Worm (Caenorhabditis elegans): Measurements from ENCODE around the gene Y4C6B.7.
"Not testable (repeated sequence)": the region's sequence is repeated elsewhere in the genome, so short reads cannot be mapped to it uniquely, and the experiment has no call there.

The Y4C6B.7 gene

DNA sequence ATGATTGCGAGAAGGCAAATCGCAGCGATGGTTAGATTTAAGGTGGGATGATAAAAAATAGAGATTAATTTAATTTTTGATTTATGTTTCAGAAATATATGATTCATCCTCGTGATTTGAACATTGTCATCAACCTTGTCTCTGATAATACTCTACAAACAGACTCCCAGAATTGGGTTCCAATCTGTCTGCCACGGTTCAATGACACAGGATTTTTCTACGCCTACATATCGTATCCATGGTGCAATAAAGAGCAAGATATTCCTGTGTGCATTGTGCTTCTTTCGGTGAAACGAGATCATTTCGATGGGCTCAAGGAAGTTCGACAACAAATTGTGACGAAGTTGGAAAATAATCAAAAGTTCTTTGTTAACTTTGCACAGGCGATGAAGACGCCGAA, 14.6 kb upstream of the Y4C6B.7 start:
- TF ChIP-seq T22C8.4 (GFP tag; IDR thresholded peaks at IDR 0.05), result no peak
- TF ChIP-seq ztf-29 (GFP tag; IDR thresholded peaks at IDR 0.05), result no peak
- no peak for TF ChIP-seq ref-1 (GFP tag; conservative IDR thresholded peaks at IDR 0.05)
- no peak for TF ChIP-seq cog-1 (tag; optimal IDR thresholded peaks at IDR 0.05)
- no peak for TF ChIP-seq med-1 (GFP tag; optimal IDR thresholded peaks at IDR 0.05; ENCODE audit: insufficient read depth)
- TF ChIP-seq klf-2 (GFP tag; conservative IDR thresholded peaks at IDR 0.05), result no peak
- TF ChIP-seq flt-1 (GFP tag; IDR thresholded peaks at IDR 0.05), result no peak
- TF ChIP-seq ztf-23 (GFP tag; IDR thresholded peaks at IDR 0.05), result no peak
- TF ChIP-seq tab-1 (GFP tag; IDR thresholded peaks at IDR 0.05), result no peak

DNA sequence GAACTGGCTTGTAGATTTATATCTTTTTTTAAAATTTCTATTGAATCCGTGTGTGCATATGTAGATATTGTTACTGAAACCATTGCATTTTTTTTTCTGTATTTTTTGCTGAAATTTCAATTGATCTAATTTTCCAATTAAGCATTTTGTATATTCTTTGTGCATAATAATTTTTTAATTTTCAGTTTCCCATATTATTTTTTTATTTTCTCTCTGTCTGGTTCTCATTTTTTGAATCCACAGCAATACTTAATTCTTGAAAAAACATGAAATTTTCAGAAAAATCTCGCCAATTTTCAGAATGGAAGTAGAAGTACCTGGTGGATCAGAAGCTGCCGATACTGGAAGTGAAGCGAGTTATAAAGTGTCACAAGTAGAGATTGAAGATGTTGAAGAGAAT, 13.3 kb upstream of the Y4C6B.7 start, which contains the start of gene sand-1:
Gene sand-1 (plus strand): TSS at position 301 of the 400 bp plus-strand sequence.
- TF ChIP-seq ztf-29 (GFP tag; IDR thresholded peaks at IDR 0.05), result no peak
- TF ChIP-seq flt-1 (GFP tag; IDR thresholded peaks at IDR 0.05), result no peak
- no peak for TF ChIP-seq T22C8.4 (GFP tag; IDR thresholded peaks at IDR 0.05)
- TF ChIP-seq ztf-23 (GFP tag; IDR thresholded peaks at IDR 0.05), result no peak
- no peak for TF ChIP-seq cog-1 (tag; optimal IDR thresholded peaks at IDR 0.05)
- TF ChIP-seq klf-2 (GFP tag; conservative IDR thresholded peaks at IDR 0.05), result no peak
- no peak for TF ChIP-seq med-1 (GFP tag; optimal IDR thresholded peaks at IDR 0.05; ENCODE audit: insufficient read depth)

DNA sequence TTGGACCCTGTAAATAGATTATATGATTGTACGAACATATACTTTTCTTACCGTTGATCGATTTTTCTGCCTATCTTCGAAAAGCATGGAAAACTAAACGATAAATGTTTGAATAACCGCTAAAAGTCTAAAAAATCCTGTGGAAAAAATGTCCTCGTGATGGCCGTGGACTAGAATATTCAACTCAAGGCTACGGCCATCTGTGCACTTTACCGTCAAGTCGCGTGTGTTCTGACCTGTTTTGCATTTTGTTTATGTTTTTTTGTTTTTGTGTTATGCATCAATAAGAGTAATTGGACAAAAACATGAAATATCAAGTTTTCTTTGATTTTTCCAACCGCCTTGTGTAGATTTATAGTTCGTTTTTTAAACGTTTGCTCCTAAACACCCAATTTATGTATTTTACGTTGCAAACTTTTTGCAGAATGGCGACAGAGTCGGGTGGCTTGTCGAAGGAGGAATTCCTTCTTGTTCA, 10.9 kb upstream of the Y4C6B.7 start, which contains the start of the genes hda-6 and F41H10.4:
Gene hda-6 (minus strand): TSS at position 172 of the 475 bp plus-strand sequence.
Gene F41H10.4 (plus strand): TSS at position 425 of the 475 bp plus-strand sequence.
- TF ChIP-seq ztf-23 (GFP tag; IDR thresholded peaks at IDR 0.05) (no peak), ref-1 (GFP tag; conservative IDR thresholded peaks at IDR 0.05) (no peak), med-1 (GFP tag; optimal IDR thresholded peaks at IDR 0.05; ENCODE audit: insufficient read depth) (no peak), tab-1 (GFP tag; IDR thresholded peaks at IDR 0.05) (no peak), flt-1 (GFP tag; IDR thresholded peaks at IDR 0.05) (no peak), klf-2 (GFP tag; conservative IDR thresholded peaks at IDR 0.05) (no peak), cog-1 (tag; optimal IDR thresholded peaks at IDR 0.05) (no peak), T22C8.4 (GFP tag; IDR thresholded peaks at IDR 0.05) (no peak), ztf-29 (GFP tag; IDR thresholded peaks at IDR 0.05) (no peak)

DNA sequence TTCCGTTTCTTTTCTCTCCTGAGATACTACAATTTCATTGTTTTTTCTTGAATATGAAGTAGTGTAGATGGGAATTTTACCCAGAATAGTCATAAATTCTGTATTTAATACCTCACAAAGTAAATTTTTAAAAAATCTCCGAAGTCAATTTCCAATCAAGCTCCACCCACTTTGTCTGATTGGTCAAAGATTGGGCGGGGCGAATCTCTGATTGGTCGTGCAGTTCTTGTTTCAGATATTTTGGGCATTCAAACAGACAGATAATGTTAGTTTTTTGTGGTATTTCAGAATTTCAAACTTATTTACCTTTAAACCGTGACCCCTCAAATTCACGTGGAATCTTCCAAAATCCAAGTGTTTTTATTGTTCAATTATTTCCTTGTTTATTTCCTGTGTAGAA, 7.3 kb upstream of the Y4C6B.7 start, which contains the start of gene F41H10.5:
Gene F41H10.5 (plus strand): TSS at position 375 of the 400 bp plus-strand sequence.
- TF ChIP-seq klf-2 (GFP tag; conservative IDR thresholded peaks at IDR 0.05) (no peak), ztf-29 (GFP tag; IDR thresholded peaks at IDR 0.05) (no peak), flt-1 (GFP tag; IDR thresholded peaks at IDR 0.05) (no peak), cog-1 (tag; optimal IDR thresholded peaks at IDR 0.05) (no peak), ztf-23 (GFP tag; IDR thresholded peaks at IDR 0.05) (no peak), tab-1 (GFP tag; IDR thresholded peaks at IDR 0.05) (no peak), med-1 (GFP tag; optimal IDR thresholded peaks at IDR 0.05; ENCODE audit: insufficient read depth) (no peak), T22C8.4 (GFP tag; IDR thresholded peaks at IDR 0.05) (no peak), ref-1 (GFP tag; conservative IDR thresholded peaks at IDR 0.05) (no peak)

DNA sequence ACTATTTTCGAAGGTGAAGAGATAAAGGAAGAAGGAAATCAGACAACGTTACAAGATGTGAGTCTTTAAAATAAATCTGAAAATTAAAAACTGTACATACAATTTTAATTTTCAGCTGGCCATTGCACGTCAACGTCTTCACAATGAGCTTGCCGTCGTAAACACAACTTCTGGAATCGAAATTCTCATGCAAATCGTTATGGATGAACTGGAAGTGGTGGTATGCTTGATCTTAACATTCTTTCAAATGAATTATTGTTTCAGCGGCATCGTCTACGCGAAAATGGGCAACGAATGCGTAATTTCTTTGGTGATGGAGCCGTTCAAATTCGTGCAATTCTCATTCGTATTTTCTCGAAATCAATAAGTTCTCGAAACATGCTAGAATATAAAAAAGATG, 1.3 kb upstream of the Y4C6B.7 start:
- TF ChIP-seq cog-1 (tag; optimal IDR thresholded peaks at IDR 0.05) (no peak), tab-1 (GFP tag; IDR thresholded peaks at IDR 0.05) (no peak), T22C8.4 (GFP tag; IDR thresholded peaks at IDR 0.05) (no peak)

DNA sequence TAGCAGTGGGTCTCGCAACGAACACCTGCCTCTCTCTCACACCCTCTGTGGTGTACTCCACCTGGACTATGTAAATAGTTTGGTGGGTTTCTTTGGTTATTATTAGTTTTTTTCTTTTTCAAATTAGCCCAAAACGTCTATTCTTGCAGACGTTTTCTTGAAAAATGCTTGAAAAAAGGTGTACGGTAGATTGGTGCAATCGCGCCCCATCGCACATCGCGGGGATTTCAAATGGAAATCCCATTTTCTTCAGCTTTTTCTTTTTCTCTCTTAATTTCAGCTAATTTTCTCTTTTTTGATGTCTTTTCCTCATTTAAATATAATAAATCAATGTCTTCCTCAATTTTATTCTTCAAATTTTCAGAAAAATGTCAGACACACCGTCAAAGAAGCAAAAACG, 860 bp upstream of the Y4C6B.7 start, which contains the start of gene Y4C6B.1:
Gene Y4C6B.1 (plus strand): TSS at position 365 of the 400 bp plus-strand sequence.
- TF ChIP-seq klf-2 (GFP tag; conservative IDR thresholded peaks at IDR 0.05), result no peak
- no peak for TF ChIP-seq cog-1 (tag; optimal IDR thresholded peaks at IDR 0.05)
- no peak for TF ChIP-seq ref-1 (GFP tag; conservative IDR thresholded peaks at IDR 0.05)
- no peak for TF ChIP-seq med-1 (GFP tag; optimal IDR thresholded peaks at IDR 0.05; ENCODE audit: insufficient read depth)

DNA sequence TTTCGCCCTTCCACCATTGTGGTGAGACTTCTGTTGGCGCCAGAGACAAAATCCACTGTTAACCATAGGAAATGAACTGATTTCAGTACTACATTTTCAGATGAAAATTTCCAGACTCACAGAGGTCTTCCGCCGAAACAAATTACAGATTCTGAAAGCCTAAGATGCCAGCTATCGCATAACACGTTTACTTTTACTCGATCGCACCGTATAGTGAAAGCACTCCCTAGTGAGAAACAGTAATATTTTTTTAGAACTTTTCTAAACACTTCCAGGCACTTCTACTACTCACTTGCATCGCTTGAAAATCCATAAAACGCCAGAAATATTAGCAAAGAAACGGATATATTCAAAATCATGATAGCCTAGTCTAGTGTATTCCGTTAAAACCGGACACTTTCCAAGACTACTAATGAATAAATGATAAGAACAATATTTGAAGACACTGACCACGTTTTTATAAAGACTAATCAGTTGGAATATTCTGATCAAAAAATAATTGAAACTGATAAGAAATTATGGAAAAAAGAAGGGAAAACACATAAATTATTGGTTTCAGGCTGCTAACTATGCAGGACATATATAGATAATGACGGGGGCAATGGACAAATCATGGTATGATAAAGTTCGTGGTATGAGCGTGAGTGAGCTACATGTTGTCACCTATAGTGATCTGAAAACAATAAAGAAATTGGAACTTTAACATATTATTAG, 2.6 kb downstream of the Y4C6B.7 start, which contains the start of gene gba-4:
Gene gba-4 (minus strand): TSS at position 418 of the 714 bp plus-strand sequence.
- TF ChIP-seq klf-2 (GFP tag; conservative IDR thresholded peaks at IDR 0.05); ref-1 (GFP tag; conservative IDR thresholded peaks at IDR 0.05); flt-1 (GFP tag; IDR thresholded peaks at IDR 0.05): not testable (repeated sequence)

DNA sequence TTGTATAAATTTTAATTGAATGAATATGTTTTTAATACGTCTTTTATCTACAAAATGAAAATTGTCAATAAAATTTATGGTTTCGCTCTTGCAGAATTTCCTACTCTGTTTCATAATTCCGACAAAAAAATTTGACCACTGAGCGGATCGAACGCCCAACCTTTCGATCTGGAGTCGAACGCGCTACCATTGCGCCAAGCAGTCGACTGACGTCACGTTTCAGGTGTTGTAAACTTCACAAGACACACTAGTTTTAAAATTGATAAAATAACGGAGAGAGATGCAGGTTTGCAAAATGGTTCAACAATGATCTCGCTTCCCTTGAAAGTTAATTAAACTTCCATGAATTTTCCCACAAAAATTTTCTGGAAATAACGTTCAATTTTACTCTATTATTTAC, 9.1 kb downstream of the Y4C6B.7 start:
- TF ChIP-seq med-1 (GFP tag; optimal IDR thresholded peaks at IDR 0.05; ENCODE audit: insufficient read depth) (no peak), cog-1 (tag; optimal IDR thresholded peaks at IDR 0.05) (no peak), T22C8.4 (GFP tag; IDR thresholded peaks at IDR 0.05) (no peak), ztf-23 (GFP tag; IDR thresholded peaks at IDR 0.05) (no peak), flt-1 (GFP tag; IDR thresholded peaks at IDR 0.05) (no peak), klf-2 (GFP tag; conservative IDR thresholded peaks at IDR 0.05) (no peak), ref-1 (GFP tag; conservative IDR thresholded peaks at IDR 0.05) (no peak), tab-1 (GFP tag; IDR thresholded peaks at IDR 0.05) (no peak), ztf-29 (GFP tag; IDR thresholded peaks at IDR 0.05) (no peak)

DNA sequence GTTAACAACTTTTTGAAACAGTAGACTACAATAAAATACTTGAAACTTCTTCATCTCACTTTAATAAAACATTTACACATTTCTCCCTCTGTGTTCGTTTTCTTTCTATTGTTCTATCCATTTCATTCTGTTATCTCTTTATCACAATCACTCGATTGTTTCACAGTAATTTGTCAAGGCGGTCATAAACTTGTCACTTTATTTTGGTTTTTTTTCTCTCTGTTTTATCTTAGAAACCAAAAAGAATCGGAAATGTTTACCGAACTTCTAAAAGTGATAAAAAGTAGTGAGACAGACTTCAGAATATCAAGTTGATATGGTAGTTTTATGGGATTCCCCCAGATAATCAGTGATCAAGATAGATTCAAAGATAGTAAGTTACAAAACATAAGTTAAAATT, 14.0 kb downstream of the Y4C6B.7 start, which contains the start of gene Y4C6B.2:
Gene Y4C6B.2 (plus strand): TSS at position 320 of the 400 bp plus-strand sequence.
- TF ChIP-seq ref-1 (GFP tag; conservative IDR thresholded peaks at IDR 0.05) (no peak), tab-1 (GFP tag; IDR thresholded peaks at IDR 0.05) (no peak), med-1 (GFP tag; optimal IDR thresholded peaks at IDR 0.05; ENCODE audit: insufficient read depth) (no peak)

DNA sequence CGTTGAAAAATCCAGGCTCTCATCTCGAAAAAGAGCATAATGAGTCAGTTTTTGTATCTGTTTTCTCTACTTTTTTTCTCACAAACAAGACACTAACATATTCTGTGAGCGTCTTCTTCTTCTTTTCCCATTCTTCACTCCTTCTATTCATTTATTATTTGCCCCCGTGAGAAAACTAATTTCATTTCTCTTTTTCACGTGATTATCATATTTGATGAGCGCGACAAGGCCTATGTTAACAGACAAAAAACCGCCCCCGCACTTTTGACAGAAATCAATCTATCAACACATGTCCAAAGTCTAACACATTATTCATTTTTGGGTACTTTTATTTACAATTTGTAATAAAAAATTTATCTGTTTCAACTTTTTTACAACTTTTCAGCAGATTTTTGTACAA, 15.6 kb downstream of the Y4C6B.7 start:
- TF ChIP-seq ref-1 (GFP tag; conservative IDR thresholded peaks at IDR 0.05), result no peak
- TF ChIP-seq ztf-23 (GFP tag; IDR thresholded peaks at IDR 0.05), result no peak
- no peak for TF ChIP-seq tab-1 (GFP tag; IDR thresholded peaks at IDR 0.05)
- no peak for TF ChIP-seq T22C8.4 (GFP tag; IDR thresholded peaks at IDR 0.05)
- TF ChIP-seq med-1 (GFP tag; optimal IDR thresholded peaks at IDR 0.05; ENCODE audit: insufficient read depth), result no peak
- TF ChIP-seq flt-1 (GFP tag; IDR thresholded peaks at IDR 0.05), result no peak
- no peak for TF ChIP-seq cog-1 (tag; optimal IDR thresholded peaks at IDR 0.05)
- TF ChIP-seq klf-2 (GFP tag; conservative IDR thresholded peaks at IDR 0.05), result no peak
- TF ChIP-seq ztf-29 (GFP tag; IDR thresholded peaks at IDR 0.05), result no peak

All from whole organism, midembryonic.